Fruit fly (Drosophila melanogaster): ENCODE results near the gene Cog7.
"Not testable (repeated sequence)": the region's sequence is repeated elsewhere in the genome, so short reads cannot be mapped to it uniquely, and the experiment has no call there.

Cog7 gene

DNA sequence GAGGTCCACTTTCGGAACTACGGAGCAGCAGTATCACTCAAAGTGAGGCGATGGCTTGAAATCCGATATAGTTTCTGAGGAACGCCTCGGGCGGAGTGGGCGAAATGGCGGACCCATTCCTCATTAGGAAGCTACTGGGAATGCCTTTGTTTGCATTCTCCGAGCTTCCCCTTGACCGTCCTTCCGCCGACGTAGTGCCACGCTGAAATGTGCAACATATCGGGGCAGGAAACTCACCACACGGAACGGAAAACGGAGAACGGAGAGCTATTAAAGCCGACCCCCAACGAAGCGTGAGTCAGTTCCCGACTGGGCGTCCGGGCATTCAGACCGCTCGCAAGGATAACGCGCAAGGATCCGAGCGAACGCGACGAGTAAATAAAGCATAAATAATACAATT lies 5.9 kb downstream of the Cog7 start, which contains the start of gene CG15522:
Gene CG15522, plus strand, starts transcription at position 301 of the 400 bp plus-strand sequence.
- TF ChIP-seq jim (GFP tag; optimal IDR thresholded peaks at IDR 0.05) (no peak), CG32264 (GFP tag; optimal IDR thresholded peaks at IDR 0.05) (no peak), CG9705 (GFP tag; optimal IDR thresholded peaks at IDR 0.05) (no peak), rgr (GFP tag; optimal IDR thresholded peaks at IDR 0.05) (no peak), Hr83 (GFP tag; optimal IDR thresholded peaks at IDR 0.05; ENCODE audit: poor library complexity, severe bottlenecking) (no peak), Hr78 (GFP tag; optimal IDR thresholded peaks at IDR 0.05) (no peak), h (GFP tag; optimal IDR thresholded peaks at IDR 0.05) (no peak), Mio (GFP tag; optimal IDR thresholded peaks at IDR 0.05) (no peak)

dm6 chr3R:29926089-29926488 lies 6.8 kb downstream of the Cog7 start, which contains the start of gene Jon99Ci:
Gene Jon99Ci, minus strand, starts transcription at chr3R:29926189.
- TF ChIP-seq woc (GFP tag; optimal IDR thresholded peaks at IDR 0.05) (no peak), dl (GFP tag; optimal IDR thresholded peaks at IDR 0.05; ENCODE audit: insufficient read depth in 1 of 2, partially characterized antibody in 2 of 2) (no peak), Hr78 (GFP tag; optimal IDR thresholded peaks at IDR 0.05) (no peak), N (GFP tag; optimal IDR thresholded peaks at IDR 0.05) (no peak), Dif (GFP tag; optimal IDR thresholded peaks at IDR 0.05; ENCODE audit: partially characterized antibody) (no peak), Hr83 (GFP tag; optimal IDR thresholded peaks at IDR 0.05; ENCODE audit: poor library complexity, severe bottlenecking) (no peak), jim (GFP tag; optimal IDR thresholded peaks at IDR 0.05) (no peak), sv (GFP tag; optimal IDR thresholded peaks at IDR 0.05) (no peak), h (GFP tag; optimal IDR thresholded peaks at IDR 0.05) (no peak), usp (GFP tag; optimal IDR thresholded peaks at IDR 0.05) (no peak), OdsH (GFP tag; optimal IDR thresholded peaks at IDR 0.05) (no peak), Dfd (GFP tag; optimal IDR thresholded peaks at IDR 0.05) (no peak), psq (GFP tag; optimal IDR thresholded peaks at IDR 0.05) (no peak), CrebA (GFP tag; optimal IDR thresholded peaks at IDR 0.05; ENCODE audit: borderline replicate concordance) (no peak), Abd-B (GFP tag; optimal IDR thresholded peaks at IDR 0.05) (no peak), Vsx2 (GFP tag; optimal IDR thresholded peaks at IDR 0.05; ENCODE audit: partially characterized antibody) (no peak), dsf (GFP tag; optimal IDR thresholded peaks at IDR 0.05; ENCODE audit: borderline replicate concordance) (no peak), HLH106 (tag; optimal IDR thresholded peaks at IDR 0.05) (no peak), rgr (GFP tag; optimal IDR thresholded peaks at IDR 0.05) (no peak), CG9705 (GFP tag; optimal IDR thresholded peaks at IDR 0.05) (no peak)

dm6 chr3R:29924515-29924914 lies 8.3 kb downstream of the Cog7 start, which contains the start of gene Jon99Cii:
Gene Jon99Cii, minus strand, starts transcription at chr3R:29924615.
- TF ChIP-seq sage (GFP tag; optimal IDR thresholded peaks at IDR 0.05); CG9705 (GFP tag; optimal IDR thresholded peaks at IDR 0.05); Myc (optimal IDR thresholded peaks at IDR 0.05): not testable (repeated sequence)

DNA sequence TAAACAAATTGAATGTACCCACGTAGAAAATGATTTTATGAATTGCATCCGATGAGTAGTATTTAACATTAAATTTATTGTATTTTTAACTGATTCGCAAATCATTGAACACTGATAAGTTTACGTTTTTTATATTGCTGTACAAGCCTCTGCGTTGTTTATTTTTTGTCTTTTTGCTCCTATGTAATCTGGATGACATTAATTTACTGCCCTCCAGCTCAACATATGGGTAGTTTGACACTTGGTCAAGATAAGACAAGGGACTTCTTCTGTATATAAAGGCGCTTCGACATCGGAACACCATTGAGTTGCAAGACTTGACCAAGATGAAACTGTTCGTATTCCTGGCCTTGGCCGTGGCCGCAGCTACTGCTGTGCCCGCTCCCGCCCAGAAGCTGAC lies 10.9 kb downstream of the Cog7 start, which contains the start of gene Jon99Ciii:
Gene Jon99Ciii, plus strand, starts transcription at position 301 of the 400 bp plus-strand sequence.
- TF ChIP-seq Hr83 (GFP tag; optimal IDR thresholded peaks at IDR 0.05; ENCODE audit: poor library complexity, severe bottlenecking); brk (GFP tag; optimal IDR thresholded peaks at IDR 0.05); CG32264 (GFP tag; optimal IDR thresholded peaks at IDR 0.05): not testable (repeated sequence)

DNA sequence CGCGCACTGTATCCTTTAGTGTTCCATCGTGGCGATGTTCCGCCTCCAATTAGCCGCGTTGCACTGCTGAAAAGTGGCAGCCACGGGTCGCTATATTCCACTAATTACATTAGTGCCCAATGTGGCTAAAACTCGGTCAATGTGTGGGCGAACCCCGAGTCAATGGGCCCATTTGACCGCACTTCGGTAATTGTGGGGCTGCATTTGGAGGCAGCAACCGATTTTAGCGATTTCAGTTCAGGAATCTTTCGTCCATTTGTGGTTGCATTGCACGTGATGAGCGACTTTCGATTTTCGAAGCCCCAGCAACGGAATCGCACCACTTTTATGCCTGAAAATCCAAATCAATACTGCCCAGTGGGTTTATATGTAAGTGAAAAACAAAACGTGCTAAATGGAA lies 12.7 kb downstream of the Cog7 start, which contains the start of gene trp:
Gene trp, minus strand, starts transcription at position 101 of the 400 bp plus-strand sequence.
- TF ChIP-seq dl (GFP tag; optimal IDR thresholded peaks at IDR 0.05; ENCODE audit: insufficient read depth in 1 of 2, partially characterized antibody in 2 of 2) (no peak), Dfd (GFP tag; optimal IDR thresholded peaks at IDR 0.05) (no peak), sv (GFP tag; optimal IDR thresholded peaks at IDR 0.05) (no peak), psq (GFP tag; optimal IDR thresholded peaks at IDR 0.05) (no peak), ey (GFP tag; optimal IDR thresholded peaks at IDR 0.05) (no peak), lola (GFP tag; optimal IDR thresholded peaks at IDR 0.05) (no peak), woc (GFP tag; optimal IDR thresholded peaks at IDR 0.05) (no peak)

- TF ChIP-seq Hnf4 (GFP tag; optimal IDR thresholded peaks at IDR 0.05) (no peak), dl (GFP tag; optimal IDR thresholded peaks at IDR 0.05; ENCODE audit: insufficient read depth in 1 of 2, partially characterized antibody in 2 of 2) (no peak), GATAd (GFP tag; optimal IDR thresholded peaks at IDR 0.05) (no peak), Vsx2 (GFP tag; optimal IDR thresholded peaks at IDR 0.05; ENCODE audit: partially characterized antibody) (no peak), Rel (GFP tag; optimal IDR thresholded peaks at IDR 0.05) (no peak), Rel (tag; optimal IDR thresholded peaks at IDR 0.05) (no peak), usp (GFP tag; optimal IDR thresholded peaks at IDR 0.05) (no peak), tai (GFP tag; optimal IDR thresholded peaks at IDR 0.05) (no peak), woc (GFP tag; optimal IDR thresholded peaks at IDR 0.05) (no peak), Mio (GFP tag; optimal IDR thresholded peaks at IDR 0.05) (no peak), CrebA (GFP tag; optimal IDR thresholded peaks at IDR 0.05; ENCODE audit: borderline replicate concordance) (no peak), OdsH (GFP tag; optimal IDR thresholded peaks at IDR 0.05) (no peak)
Measured at dm6 chr3R:29914246-29914645, 18.6 kb downstream of the Cog7 start, which contains the start of gene Capa. Gene Capa, minus strand, starts transcription at chr3R:29914346.
